Fruit fly (Drosophila melanogaster) whole organism, embryonic: ENCODE data around the gene dlg1.

Source experiments
- ATbp ChIP-seq: fragments of 200-800 bp; sonication (Bioruptor generic); optimal IDR thresholded peaks from 2 replicates; lab custom pipeline; 2017; ENCODE audit warnings: missing biosample characterization, mild to moderate bottlenecking, missing genetic modification characterization, missing genetic modification reagents
- Bgb ChIP-seq: fragments of 200-800 bp; sonication (Bioruptor generic); IDR thresholded peaks from 2 replicates; pipeline ENCODE4 v1.3.6; 2022; ENCODE audit warnings: missing biosample characterization, missing genetic modification characterization; ENCODE audit not compliant: partially characterized antibody
- Blimp-1 ChIP-seq: fragments of 200-800 bp; sonication (Bioruptor generic); optimal IDR thresholded peaks from 3 replicates; lab custom pipeline; 2018; ENCODE audit warnings: missing biosample characterization, missing genetic modification characterization, mild to moderate bottlenecking, moderate library complexity, missing genetic modification reagents
- CG11695 ChIP-seq: fragments of 200-800 bp; sonication (Bioruptor generic); IDR thresholded peaks from 3 replicates; pipeline ENCODE4 v1.3.6; 2022; ENCODE audit warnings: missing biosample characterization, missing genetic modification characterization
- CG12219 ChIP-seq: fragments of 200-800 bp; sonication (Bioruptor generic); optimal IDR thresholded peaks from 3 replicates; lab custom pipeline; 2018; ENCODE audit warnings: missing biosample characterization, mild to moderate bottlenecking, missing genetic modification characterization
- CG12236 ChIP-seq: fragments of 200-800 bp; sonication (Bioruptor generic); optimal IDR thresholded peaks from 2 replicates; lab custom pipeline; 2016; ENCODE audit warnings: missing biosample characterization, missing genetic modification characterization
- CG13624 ChIP-seq: fragments of 200-800 bp; sonication (Bioruptor generic); optimal IDR thresholded peaks from 2 replicates; lab custom pipeline; 2016; ENCODE audit warnings: missing biosample characterization, missing genetic modification characterization
- CG15514 ChIP-seq: fragments of 200-800 bp; sonication (Bioruptor generic); optimal IDR thresholded peaks from 3 replicates; lab custom pipeline; 2017; ENCODE audit warnings: missing biosample characterization, missing genetic modification characterization, mild to moderate bottlenecking, moderate library complexity, missing genetic modification reagents
- CG18599 ChIP-seq: fragments of 200-800 bp; sonication (Bioruptor generic); optimal IDR thresholded peaks from 3 replicates; lab custom pipeline; 2017; ENCODE audit warnings: missing biosample characterization, missing genetic modification characterization, mild to moderate bottlenecking, moderate library complexity, missing genetic modification reagents
- CG18619 ChIP-seq: fragments of 200-800 bp; sonication (Bioruptor generic); optimal IDR thresholded peaks from 3 replicates; lab custom pipeline; 2017; ENCODE audit warnings: missing biosample characterization, mild to moderate bottlenecking, missing genetic modification characterization
- CG30020 ChIP-seq: fragments of 200-800 bp; optimal IDR thresholded peaks from 2 replicates; lab custom pipeline; 2019; ENCODE audit warnings: missing biosample characterization, mild to moderate bottlenecking, missing genetic modification characterization, moderate library complexity
- CG32532 ChIP-seq: fragments of 200-800 bp; sonication (Bioruptor generic); IDR thresholded peaks from 2 replicates; pipeline ENCODE4 v1.3.6; 2022; ENCODE audit warnings: missing biosample characterization, missing genetic modification characterization
- CG3838 ChIP-seq: fragments of 200-800 bp; sonication (Bioruptor generic); optimal IDR thresholded peaks from 3 replicates; lab custom pipeline; 2016; ENCODE audit warnings: missing biosample characterization, missing genetic modification characterization
- CG4360 ChIP-seq: fragments of 200-800 bp; sonication (Bioruptor generic); IDR thresholded peaks from 2 replicates; pipeline ENCODE4 v1.3.6; 2022; ENCODE audit warnings: missing biosample characterization, missing genetic modification characterization
- CG4424 ChIP-seq: fragments of 200-800 bp; sonication (Bioruptor generic); optimal IDR thresholded peaks from 3 replicates; lab custom pipeline; 2016; ENCODE audit warnings: missing biosample characterization, missing genetic modification characterization
- CG6175 ChIP-seq: fragments of 200-800 bp; sonication (Bioruptor generic); IDR thresholded peaks from 3 replicates; pipeline ENCODE4 v1.3.6; 2022; ENCODE audit warnings: missing biosample characterization, missing genetic modification characterization
- CG7963 ChIP-seq: fragments of 200-800 bp; sonication (Bioruptor generic); IDR thresholded peaks from 3 replicates; pipeline ENCODE4 v1.3.6; 2022; ENCODE audit warnings: missing biosample characterization, missing genetic modification characterization; ENCODE audit not compliant: partially characterized antibody
- CG7987 ChIP-seq: fragments of 200-800 bp; sonication (Bioruptor generic); optimal IDR thresholded peaks from 2 replicates; lab custom pipeline; 2018; ENCODE audit warnings: missing biosample characterization, mild to moderate bottlenecking, missing genetic modification characterization, moderate library complexity
- D19B ChIP-seq: fragments of 200-800 bp; sonication (Bioruptor generic); optimal IDR thresholded peaks from 2 replicates; lab custom pipeline; 2017; ENCODE audit warnings: missing biosample characterization, mild to moderate bottlenecking, missing genetic modification characterization
- Dll ChIP-seq: fragments of 200-800 bp; sonication (Bioruptor generic); IDR thresholded peaks from 4 replicates; pipeline ENCODE4 v1.3.6; 2022; ENCODE audit warnings: missing biosample characterization, missing genetic modification characterization; ENCODE audit not compliant: partially characterized antibody
- HLH3B ChIP-seq: fragments of 200-800 bp; sonication (Bioruptor generic); IDR thresholded peaks from 2 replicates; pipeline ENCODE4 v1.3.6; 2022; ENCODE audit warnings: missing biosample characterization, missing genetic modification characterization
- Hmr ChIP-seq: fragments of 200-800 bp; sonication (Bioruptor generic); optimal IDR thresholded peaks from 3 replicates; lab custom pipeline; 2017; ENCODE audit warnings: mild to moderate bottlenecking, missing biosample characterization, missing genetic modification reagents, missing genetic modification characterization
- Kr ChIP-seq: fragments of 200-800 bp; sonication (Bioruptor generic); optimal IDR thresholded peaks from 2 replicates; lab custom pipeline; 2017; ENCODE audit warnings: missing biosample characterization, mild to moderate bottlenecking, missing genetic modification characterization
- Meics ChIP-seq: fragments of 200-800 bp; sonication (Bioruptor generic); optimal IDR thresholded peaks from 2 replicates; lab custom pipeline; 2017; ENCODE audit warnings: missing biosample characterization, mild to moderate bottlenecking, missing genetic modification characterization
- NC2β ChIP-seq: fragments of 200-800 bp; sonication (Bioruptor generic); optimal IDR thresholded peaks from 2 replicates; lab custom pipeline; 2016; ENCODE audit warnings: missing biosample characterization, missing genetic modification characterization
- NFAT ChIP-seq: fragments of 200-800 bp; sonication (Bioruptor generic); IDR thresholded peaks from 2 replicates; pipeline ENCODE4 v1.3.6; 2022; ENCODE audit warnings: missing biosample characterization, missing genetic modification characterization
- Taf1 ChIP-seq: fragments of 200-800 bp; sonication (Bioruptor generic); IDR thresholded peaks from 2 replicates; pipeline ENCODE4 v1.3.6; 2022; ENCODE audit warnings: missing biosample characterization, missing genetic modification characterization
- abd-A ChIP-seq: fragments of 200-800 bp; sonication (Bioruptor generic); optimal IDR thresholded peaks from 3 replicates; lab custom pipeline; 2019; ENCODE audit warnings: missing biosample characterization, mild to moderate bottlenecking, missing genetic modification characterization, moderate library complexity
- dati ChIP-seq: fragments of 200-800 bp; sonication (Bioruptor generic); IDR thresholded peaks from 2 replicates; pipeline ENCODE4 v1.3.6; 2022; ENCODE audit warnings: missing biosample characterization, missing genetic modification characterization
- dimm ChIP-seq: fragments of 200-800 bp; sonication (Bioruptor generic); IDR thresholded peaks from 2 replicates; pipeline ENCODE4 v1.3.6; 2022; ENCODE audit warnings: missing biosample characterization, missing genetic modification characterization
- ewg ChIP-seq: fragments of 200-800 bp; sonication (Bioruptor generic); optimal IDR thresholded peaks from 3 replicates; lab custom pipeline; 2017; ENCODE audit warnings: mild to moderate bottlenecking, missing biosample characterization, missing genetic modification reagents, missing genetic modification characterization
- exex ChIP-seq: fragments of 200-800 bp; sonication (Bioruptor generic); optimal IDR thresholded peaks from 4 replicates; lab custom pipeline; 2018; ENCODE audit warnings: missing biosample characterization, mild to moderate bottlenecking, missing genetic modification characterization, moderate library complexity
- eyg ChIP-seq: fragments of 200-800 bp; sonication (Bioruptor generic); optimal IDR thresholded peaks from 3 replicates; lab custom pipeline; 2016; ENCODE audit warnings: missing biosample characterization, missing genetic modification characterization
- fu2 ChIP-seq: fragments of 200-800 bp; sonication (Bioruptor generic); optimal IDR thresholded peaks from 2 replicates; lab custom pipeline; 2016; ENCODE audit warnings: missing biosample characterization, missing genetic modification characterization
- gsb ChIP-seq: fragments of 200-800 bp; sonication (Bioruptor generic); IDR thresholded peaks from 2 replicates; pipeline ENCODE4 v1.3.6; 2022; ENCODE audit warnings: missing biosample characterization, missing genetic modification characterization
- her ChIP-seq: fragments of 200-800 bp; sonication (Bioruptor generic); optimal IDR thresholded peaks from 2 replicates; lab custom pipeline; 2016; ENCODE audit warnings: missing biosample characterization, missing genetic modification characterization
- insv ChIP-seq, 2 experiments: fragments of 200-800 bp; sonication (Bioruptor generic); optimal IDR thresholded peaks; 3 replicates each; lab custom pipeline; 2016 to 2018; ENCODE audit warnings: missing biosample characterization in 2 of 2, missing genetic modification characterization in 2 of 2
- lbe ChIP-seq: fragments of 200-800 bp; sonication (Bioruptor generic); optimal IDR thresholded peaks from 2 replicates; lab custom pipeline; 2016; ENCODE audit warnings: missing biosample characterization, mild to moderate bottlenecking, missing genetic modification characterization
- luna ChIP-seq: fragments of 200-800 bp; sonication (Bioruptor generic); optimal IDR thresholded peaks from 2 replicates; lab custom pipeline; 2016; ENCODE audit warnings: missing biosample characterization, missing genetic modification characterization
- oc ChIP-seq: fragments of 200-800 bp; sonication (Bioruptor generic); optimal IDR thresholded peaks from 2 replicates; lab custom pipeline; 2018; ENCODE audit warnings: missing biosample characterization, mild to moderate bottlenecking, missing genetic modification characterization, moderate library complexity
- pho ChIP-seq: fragments of 200-800 bp; sonication (Bioruptor generic); optimal IDR thresholded peaks from 2 replicates; lab custom pipeline; 2016; ENCODE audit warnings: missing biosample characterization, missing genetic modification characterization
- sens ChIP-seq: fragments of 200-800 bp; sonication (Bioruptor generic); peaks from one replicate; lab custom pipeline; 2016; ENCODE audit warnings: missing biosample characterization, missing genetic modification characterization
- seq ChIP-seq: fragments of 200-800 bp; sonication (Bioruptor generic); IDR thresholded peaks from 2 replicates; pipeline ENCODE4 v1.3.6; 2022; ENCODE audit warnings: missing biosample characterization, missing genetic modification characterization
- shn ChIP-seq: fragments of 200-800 bp; sonication (Bioruptor generic); optimal IDR thresholded peaks from 3 replicates; lab custom pipeline; 2016; ENCODE audit warnings: missing biosample characterization, missing genetic modification characterization
- slp2 ChIP-seq: fragments of 200-800 bp; sonication (Bioruptor generic); optimal IDR thresholded peaks from 2 replicates; lab custom pipeline; 2016; ENCODE audit warnings: missing biosample characterization, missing genetic modification characterization
- tll ChIP-seq, 2 experiments: fragments of 200-800 bp in 1 of 2; fragments of >200 bp in 1 of 2; sonication (Bioruptor generic) in 1 of 2; optimal IDR thresholded peaks; 2 replicates each; lab custom pipeline; 2017 to 2019; ENCODE audit warnings: missing biosample characterization in 2 of 2, missing genetic modification characterization in 2 of 2, mild to moderate bottlenecking in 1 of 2, moderate library complexity in 1 of 2
- usp ChIP-seq: fragments of >200 bp; optimal IDR thresholded peaks from 2 replicates; lab custom pipeline; 2017; ENCODE audit warnings: missing biosample characterization, missing genetic modification characterization
- wdn ChIP-seq: fragments of 200-800 bp; sonication (Bioruptor generic); IDR thresholded peaks from 2 replicates; pipeline ENCODE4 v1.3.6; 2022; ENCODE audit warnings: missing biosample characterization, missing genetic modification characterization
- zen2 ChIP-seq: fragments of 200-800 bp; sonication (Bioruptor generic); IDR thresholded peaks from 3 replicates; pipeline ENCODE4 v1.3.6; 2022; ENCODE audit warnings: missing biosample characterization, missing genetic modification characterization; ENCODE audit not compliant: partially characterized antibody
- zf30C ChIP-seq: fragments of 200-800 bp; sonication (Bioruptor generic); optimal IDR thresholded peaks from 3 replicates; lab custom pipeline; 2018; ENCODE audit warnings: missing biosample characterization, mild to moderate bottlenecking, missing genetic modification characterization

Gene dlg1

DNA sequence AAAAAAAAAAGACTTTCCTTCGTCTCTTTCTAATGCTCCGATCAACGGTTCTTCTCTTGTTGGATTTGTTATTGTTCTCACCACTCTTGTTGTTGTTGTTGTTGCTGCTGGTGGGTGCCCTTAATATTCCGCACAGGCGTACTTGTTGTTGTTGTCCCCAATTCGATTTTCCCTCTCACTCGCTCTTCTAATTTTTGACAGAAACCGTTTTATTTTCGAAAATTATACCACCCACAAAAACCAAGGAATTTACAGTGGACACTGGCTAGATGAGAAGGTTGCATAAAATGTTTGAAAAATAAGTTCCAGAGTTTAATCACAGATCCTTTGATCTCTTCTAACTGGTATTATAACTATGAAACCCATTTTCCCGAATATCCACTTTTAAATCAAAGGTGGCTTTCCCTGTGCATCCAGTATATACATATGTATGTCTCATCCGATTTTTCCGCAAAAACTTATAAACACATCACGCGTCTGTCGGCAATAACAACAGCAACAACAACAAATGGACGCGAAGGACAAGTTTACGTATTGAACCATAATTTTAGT, 22.0 kb downstream of the dlg1 start (continued):
- TF ChIP-seq NFAT (GFP tag; lab: Robert Waterston, UW) (peak; percentile 68; the same call in 1 of the 2 replicates), ATbp (GFP tag; lab: Kevin White, UChicago) (no peak), fu2 (GFP tag; lab: Kevin White, UChicago) (peak; percentile 52), CG32532 (GFP tag; lab: Robert Waterston, UW) (peak; percentile 80), CG18619 (no peak), ewg (GFP tag; lab: Kevin White, UChicago) (no peak), CG30020 (tag; lab: Kevin White, UChicago) (no peak), dimm (GFP tag; lab: Robert Waterston, UW) (no peak), luna (GFP tag; lab: Kevin White, UChicago) (peak; percentile 10), wdn (GFP tag; lab: Robert Waterston, UW) (peak; percentile 57), CG3838 (GFP tag; lab: Kevin White, UChicago) (no peak), gsb (no peak), NC2β (GFP tag; lab: Kevin White, UChicago) (no peak), CG12219 (peak; percentile 24), tll (GFP tag; optimal IDR thresholded peaks at IDR 0.05; lab: Kevin White, UChicago) (no peak), CG11695 (GFP tag; lab: Robert Waterston, UW) (peak; percentile 54; the same call in 2 of the 3 replicates), Taf1 (GFP tag; lab: Robert Waterston, UW) (peak; percentile 56), CG13624 (GFP tag; lab: Kevin White, UChicago) (no peak), CG12236 (GFP tag; lab: Kevin White, UChicago) (no peak), sens (peak; percentile 77), CG4424 (no peak), CG7987 (GFP tag; lab: Kevin White, UChicago) (no peak), oc (no peak), lbe (no peak), abd-A (tag; lab: Kevin White, UChicago) (no peak), CG4360 (GFP tag; lab: Robert Waterston, UW) (peak; percentile 96), seq (0 out of 2 replicates have a peak, but pooled peaks have one; percentile 6), HLH3B (peak; percentile 44; the same call in 1 of the 2 replicates), zen2 (GFP tag; lab: Robert Waterston, UW) (no peak), eyg (no peak), usp (GFP tag; lab: Kevin White, UChicago) (no peak), Meics (no peak), CG6175 (GFP tag; lab: Robert Waterston, UW) (no peak), insv (GFP tag; optimal IDR thresholded peaks at IDR 0.05; lab: Kevin White, UChicago) (no peak), D19B (no peak), slp2 (GFP tag; lab: Kevin White, UChicago) (no peak), Bgb (no peak), her (GFP tag; lab: Kevin White, UChicago) (no peak), CG15514 (GFP tag; lab: Kevin White, UChicago) (peak; percentile 5), zf30C (GFP tag; lab: Kevin White, UChicago) (no peak), Kr (GFP tag; lab: Kevin White, UChicago) (no peak), Dll (GFP tag; lab: Robert Waterston, UW) (no peak), shn (GFP tag; lab: Kevin White, UChicago) (no peak), dati (GFP tag; lab: Robert Waterston, UW) (no peak), Blimp-1 (GFP tag; lab: Kevin White, UChicago) (no peak), CG7963 (GFP tag; lab: Robert Waterston, UW) (no peak), pho (GFP tag; lab: Kevin White, UChicago) (no peak), exex (no peak), CG18599 (no peak), Hmr (GFP tag; lab: Kevin White, UChicago) (no peak)
